Worm (Caenorhabditis elegans) whole organism, L4 larva: ENCODE measurements around the gene C53B4.3.

Experiments used
- F10B5.3 ChIP-seq: sonication (generic microtip); optimal IDR thresholded peaks from 2 replicates; lab custom pipeline; 2016; ENCODE audit warnings: mild to moderate bottlenecking, missing genetic modification characterization, missing compliant biosample characterization
- F49E8.2 ChIP-seq: sonication (generic microtip); optimal IDR thresholded peaks from 2 replicates; lab custom pipeline; 2016; ENCODE audit warnings: missing compliant biosample characterization, mild to moderate bottlenecking, missing genetic modification characterization, borderline replicate concordance
- R02D3.7 ChIP-seq: fragments of 150-350 bp; sonication (generic microtip); optimal IDR thresholded peaks from 3 replicates; lab custom pipeline; 2014; ENCODE audit warnings: missing biosample characterization, missing genetic modification characterization
- Y105C5A.15 ChIP-seq: fragments of 200-800 bp; sonication (Bioruptor generic); IDR thresholded peaks from 2 replicates; pipeline ENCODE4 v1.3.6; 2022; ENCODE audit warnings: missing genetic modification characterization, missing compliant biosample characterization
- aha-1 ChIP-seq: fragments of 150-350 bp; peaks from one replicate; lab custom pipeline; 2014; ENCODE audit warnings: missing biosample characterization, missing genetic modification characterization
- arid-1 ChIP-seq: fragments of 200-800 bp; sonication (Bioruptor generic); conservative IDR thresholded peaks from 2 replicates; pipeline ENCODE4 v1.3.6; 2022; ENCODE audit warnings: missing genetic modification reagents, missing genetic modification characterization, missing compliant biosample characterization
- ceh-28 ChIP-seq: fragments of 150-350 bp; optimal IDR thresholded peaks from 2 replicates; lab custom pipeline; 2014; ENCODE audit warnings: missing biosample characterization, missing genetic modification reagents, missing genetic modification characterization
- ceh-62 ChIP-seq: sonication (generic microtip); optimal IDR thresholded peaks from 2 replicates; lab custom pipeline; 2017; ENCODE audit warnings: missing biosample characterization, missing genetic modification characterization
- ceh-82 ChIP-seq: sonication (generic microtip); optimal IDR thresholded peaks from 2 replicates; lab custom pipeline; 2017; ENCODE audit warnings: missing biosample characterization, missing genetic modification characterization
- ces-1 ChIP-seq: fragments of 150-350 bp; sonication (generic microtip); optimal IDR thresholded peaks from 4 replicates; lab custom pipeline; 2014; ENCODE audit warnings: missing biosample characterization, missing genetic modification reagents, missing genetic modification characterization
- cey-2 ChIP-seq: sonication (generic microtip); optimal IDR thresholded peaks from 3 replicates; lab custom pipeline; 2017; ENCODE audit warnings: missing genetic modification characterization, mild to moderate bottlenecking, missing compliant biosample characterization, antibody characterized with exemption, borderline replicate concordance; ENCODE audit not compliant: insufficient read depth
- daf-16 ChIP-seq, 3 experiments: sonication (generic microtip); optimal IDR thresholded peaks; 2 replicates each; lab custom pipeline; 2016 to 2017; ENCODE audit warnings: missing genetic modification characterization in 3 of 3, missing genetic modification reagents in 3 of 3, mild to moderate bottlenecking in 2 of 3, missing compliant biosample characterization in 2 of 3, missing biosample characterization in 1 of 3, moderate library complexity in 1 of 3
- daf-8 ChIP-seq: fragments of 200-800 bp; sonication (Bioruptor generic); IDR thresholded peaks from 2 replicates; pipeline ENCODE4 v1.3.6; 2022; ENCODE audit warnings: missing genetic modification characterization, missing compliant biosample characterization
- dmd-8 ChIP-seq: fragments of 200-800 bp; sonication (Bioruptor generic); IDR thresholded peaks from 2 replicates; pipeline ENCODE4 v1.3.6; 2022; ENCODE audit warnings: missing genetic modification characterization, missing compliant biosample characterization
- dmd-9 ChIP-seq: fragments of 200-800 bp; sonication (Bioruptor generic); IDR thresholded peaks from 2 replicates; pipeline ENCODE4 v1.3.6; 2022; ENCODE audit warnings: missing genetic modification reagents, missing genetic modification characterization, missing compliant biosample characterization
- dve-1 ChIP-seq: sonication (generic microtip); optimal IDR thresholded peaks from 2 replicates; lab custom pipeline; 2017; ENCODE audit warnings: antibody characterized with exemption, mild to moderate bottlenecking, missing genetic modification characterization, missing compliant biosample characterization; ENCODE audit not compliant: insufficient read depth
- egl-27 ChIP-seq: sonication (generic microtip); optimal IDR thresholded peaks from 3 replicates; lab custom pipeline; 2017; ENCODE audit warnings: missing biosample characterization, missing genetic modification reagents, missing genetic modification characterization
- fos-1 ChIP-seq: fragments of 150-350 bp; optimal IDR thresholded peaks from 2 replicates; lab custom pipeline; 2014; ENCODE audit warnings: missing biosample characterization, missing genetic modification characterization
- gei-8 ChIP-seq: fragments of 200-800 bp; sonication (Bioruptor generic); optimal IDR thresholded peaks from 2 replicates; lab custom pipeline; 2018; ENCODE audit warnings: mild to moderate bottlenecking, missing genetic modification characterization, missing compliant biosample characterization
- hlh-30 ChIP-seq: sonication (generic microtip); optimal IDR thresholded peaks from 2 replicates; lab custom pipeline; 2017; ENCODE audit warnings: antibody characterized with exemption, mild to moderate bottlenecking, missing genetic modification characterization, missing compliant biosample characterization; ENCODE audit not compliant: insufficient read depth
- lin-15B ChIP-seq: fragments of 150-350 bp; sonication (generic microtip); optimal IDR thresholded peaks from 3 replicates; lab custom pipeline; 2014; ENCODE audit warnings: missing biosample characterization, missing genetic modification characterization
- mdl-1 ChIP-seq, 2 experiments: fragments of 150-350 bp in 1 of 2; sonication (generic microtip) in 1 of 2; optimal IDR thresholded peaks; 2 replicates each; lab custom pipeline; 2014 to 2017; ENCODE audit warnings: missing biosample characterization in 2 of 2, missing genetic modification characterization in 2 of 2
- mdt-29 ChIP-seq: fragments of 200-800 bp; sonication (Bioruptor generic); IDR thresholded peaks from 2 replicates; pipeline ENCODE4 v1.3.6; 2022; ENCODE audit warnings: missing genetic modification reagents, missing genetic modification characterization, missing compliant biosample characterization
- mep-1 ChIP-seq: fragments of 150-350 bp; sonication (generic microtip); optimal IDR thresholded peaks from 3 replicates; lab custom pipeline; 2014; ENCODE audit warnings: missing biosample characterization, missing genetic modification characterization
- mxl-3 ChIP-seq: fragments of 200-800 bp; sonication (Bioruptor generic); optimal IDR thresholded peaks from 2 replicates; lab custom pipeline; 2018; ENCODE audit warnings: mild to moderate bottlenecking, missing genetic modification characterization, missing compliant biosample characterization
- nhr-10 ChIP-seq: fragments of 150-350 bp; optimal IDR thresholded peaks from 2 replicates; lab custom pipeline; 2014; ENCODE audit warnings: missing biosample characterization, missing genetic modification characterization
- nhr-102 ChIP-seq: sonication (generic microtip); optimal IDR thresholded peaks from 2 replicates; lab custom pipeline; 2016; ENCODE audit warnings: mild to moderate bottlenecking, missing genetic modification characterization, moderate library complexity, missing compliant biosample characterization
- nhr-111 ChIP-seq: fragments of 200-800 bp; sonication (Bioruptor generic); optimal IDR thresholded peaks from 2 replicates; lab custom pipeline; 2018; ENCODE audit warnings: mild to moderate bottlenecking, missing genetic modification characterization, missing compliant biosample characterization
- nhr-237 ChIP-seq: sonication (generic microtip); optimal IDR thresholded peaks from 2 replicates; lab custom pipeline; 2017; ENCODE audit warnings: missing biosample characterization, missing genetic modification characterization
- nhr-41 ChIP-seq: fragments of 200-800 bp; sonication (Bioruptor generic); IDR thresholded peaks from 2 replicates; pipeline ENCODE4 v1.3.6; 2022; ENCODE audit warnings: missing genetic modification reagents, missing genetic modification characterization, missing compliant biosample characterization
- nhr-48 ChIP-seq: sonication (generic microtip); optimal IDR thresholded peaks from 2 replicates; lab custom pipeline; 2016; ENCODE audit warnings: mild to moderate bottlenecking, missing genetic modification characterization, missing compliant biosample characterization
- nhr-6 ChIP-seq: fragments of 150-350 bp; optimal IDR thresholded peaks from 2 replicates; lab custom pipeline; 2014; ENCODE audit warnings: missing biosample characterization, missing genetic modification characterization
- nhr-76 ChIP-seq: fragments of 150-350 bp; optimal IDR thresholded peaks from 2 replicates; lab custom pipeline; 2014; ENCODE audit warnings: missing biosample characterization, missing genetic modification characterization
- pqm-1 ChIP-seq: sonication (generic microtip); optimal IDR thresholded peaks from 2 replicates; lab custom pipeline; 2017; ENCODE audit warnings: missing biosample characterization, missing genetic modification characterization
- rbr-2 ChIP-seq: sonication (generic microtip); optimal IDR thresholded peaks from 2 replicates; lab custom pipeline; 2016; ENCODE audit warnings: missing genotype, missing genetic modification characterization, missing compliant biosample characterization
- saeg-2 ChIP-seq: fragments of 200-800 bp; sonication (Bioruptor generic); IDR thresholded peaks from 2 replicates; pipeline ENCODE4 v1.3.6; 2022; ENCODE audit warnings: missing genetic modification reagents, missing genetic modification characterization, missing compliant biosample characterization
- skn-1 ChIP-seq: fragments of 150-350 bp; optimal IDR thresholded peaks from 2 replicates; lab custom pipeline; 2014; ENCODE audit warnings: missing biosample characterization, missing genetic modification characterization
- snpc-1.2 ChIP-seq: fragments of 200-800 bp; sonication (Bioruptor generic); IDR thresholded peaks from 2 replicates; pipeline ENCODE4 v1.3.6; 2022; ENCODE audit warnings: missing genetic modification reagents, missing genetic modification characterization, missing compliant biosample characterization
- snpc-4 ChIP-seq: fragments of 150-350 bp; optimal IDR thresholded peaks from 2 replicates; lab custom pipeline; 2014; ENCODE audit warnings: missing biosample characterization, missing genetic modification characterization
- spr-3 ChIP-seq: fragments of 200-800 bp; sonication (Bioruptor generic); optimal IDR thresholded peaks from 2 replicates; lab custom pipeline; 2018; ENCODE audit warnings: mild to moderate bottlenecking, missing genetic modification characterization, missing compliant biosample characterization
- unc-39 ChIP-seq: sonication (generic microtip); optimal IDR thresholded peaks from 2 replicates; lab custom pipeline; 2017; ENCODE audit warnings: missing biosample characterization, missing genetic modification characterization
- unc-62 ChIP-seq, 3 experiments: fragments of 150-350 bp in 1 of 3; sonication (generic microtip); optimal IDR thresholded peaks in 2 of 3; peaks in 1 of 3; 1 replicate in 1 of 3; 2 replicates in 2 of 3; lab custom pipeline; 2014 to 2017; ENCODE audit warnings: missing biosample characterization in 3 of 3, missing genetic modification characterization in 3 of 3, missing genetic modification reagents in 3 of 3, missing genotype in 1 of 3
- zfp-2 ChIP-seq: sonication (generic microtip); optimal IDR thresholded peaks from 2 replicates; lab custom pipeline; 2016; ENCODE audit warnings: mild to moderate bottlenecking, missing genetic modification characterization, missing compliant biosample characterization
- zip-2 ChIP-seq: fragments of 150-350 bp; optimal IDR thresholded peaks from 2 replicates; lab custom pipeline; 2014; ENCODE audit warnings: missing biosample characterization, missing genetic modification characterization

Gene C53B4.3

ce11 chrIV:9005310-9005709, 31.8 kb upstream of the C53B4.3 start, which contains the start of gene unc-129:
TSS of gene unc-129 (minus strand) at chrIV:9005410.
- TF ChIP-seq zip-2 (tag; lab: Kevin White, UChicago): no peak
- peak in 1 of 2 experiments; percentile 69 for TF ChIP-seq unc-62 (GFP tag; optimal IDR thresholded peaks at IDR 0.05 in 1 of 2; lab: Kevin White, UChicago)
- TF ChIP-seq unc-62 (tag; optimal IDR thresholded peaks at IDR 0.05; lab: Kevin White, UChicago): no peak

- no peak for TF ChIP-seq lin-15B (tag; lab: Kevin White, UChicago)
- TF ChIP-seq hlh-30 (tag; lab: Kevin White, UChicago): no peak
- TF ChIP-seq R02D3.7 (tag; lab: Kevin White, UChicago): no peak
- TF ChIP-seq daf-8 (GFP tag; lab: Robert Waterston, UW): no peak
- TF ChIP-seq Y105C5A.15: no peak
- TF ChIP-seq mxl-3: no peak
- no peak for TF ChIP-seq unc-39
- TF ChIP-seq nhr-41 (GFP tag; lab: Robert Waterston, UW): no peak
- no peak for TF ChIP-seq saeg-2 (GFP tag; lab: Robert Waterston, UW)
- TF ChIP-seq snpc-4 (tag; lab: Kevin White, UChicago): no peak
- TF ChIP-seq ces-1 (GFP tag; lab: Kevin White, UChicago): no peak
- TF ChIP-seq cey-2 (tag; lab: Kevin White, UChicago): no peak
- no peak for TF ChIP-seq pqm-1
- no peak for TF ChIP-seq mep-1 (tag; lab: Kevin White, UChicago)
- TF ChIP-seq mdt-29 (GFP tag; lab: Robert Waterston, UW): no peak
- TF ChIP-seq nhr-76 (tag; lab: Kevin White, UChicago): no peak
- TF ChIP-seq egl-27 (tag; lab: Kevin White, UChicago): no peak
- TF ChIP-seq, all 104 proteins: peak for 0
Observed at ce11 chrIV:9002636-9003035, 29.1 kb upstream of the C53B4.3 start, which contains the start of gene C53D6.8. TSS of gene C53D6.8 (minus strand) at chrIV:9002736.

ce11 chrIV:9001184-9001583, 27.7 kb upstream of the C53B4.3 start:
- TF ChIP-seq nhr-6 (no peak), nhr-10 (tag; lab: Kevin White, UChicago) (no peak), spr-3 (GFP tag; lab: Kevin White, UChicago) (no peak), aha-1 (peak; percentile 69), dmd-9 (no peak), ceh-82 (tag; lab: Kevin White, UChicago) (no peak), dve-1 (tag; lab: Kevin White, UChicago) (peak; percentile 36), arid-1 (GFP tag; lab: Robert Waterston, UW) (no peak), snpc-1.2 (GFP tag; lab: Robert Waterston, UW) (peak; percentile 90), zfp-2 (tag; lab: Kevin White, UChicago) (no peak), snpc-4 (tag; lab: Kevin White, UChicago) (peak; percentile 40), nhr-76 (tag; lab: Kevin White, UChicago) (no peak), F10B5.3 (tag; lab: Kevin White, UChicago) (no peak), F49E8.2 (tag; lab: Kevin White, UChicago) (peak; percentile 68), nhr-102 (tag; lab: Kevin White, UChicago) (peak; percentile 32)

- no peak for TF ChIP-seq ces-1 (GFP tag; lab: Kevin White, UChicago)
- TF ChIP-seq ceh-28 (tag; lab: Kevin White, UChicago): no peak
- no peak for TF ChIP-seq ceh-62 (tag; lab: Kevin White, UChicago)
- no peak for TF ChIP-seq aha-1
- TF ChIP-seq mdl-1 (tag; optimal IDR thresholded peaks at IDR 0.05; lab: Kevin White, UChicago): no peak
- no peak for TF ChIP-seq daf-16 (GFP tag; optimal IDR thresholded peaks at IDR 0.05; lab: Kevin White, UChicago)
- no peak for TF ChIP-seq daf-16 (tag; optimal IDR thresholded peaks at IDR 0.05; lab: Kevin White, UChicago)
- TF ChIP-seq nhr-111 (GFP tag; lab: Kevin White, UChicago): no peak
- TF ChIP-seq nhr-237: no peak
- TF ChIP-seq skn-1 (tag; lab: Kevin White, UChicago): no peak
- TF ChIP-seq nhr-41 (GFP tag; lab: Robert Waterston, UW): no peak
- no peak for TF ChIP-seq gei-8 (GFP tag; lab: Kevin White, UChicago)
- no peak for TF ChIP-seq fos-1
- TF ChIP-seq rbr-2: no peak
- no peak for TF ChIP-seq dmd-8
- no peak for TF ChIP-seq nhr-48 (tag; lab: Kevin White, UChicago)
- no peak for TF ChIP-seq lin-15B (tag; lab: Kevin White, UChicago)
Observed at ce11 chrIV:9000664-9001063, 27.2 kb upstream of the C53B4.3 start.
